Fruit fly (Drosophila melanogaster): ENCODE data around the gene CG4789.

dm6 chrX:16786860-16787415, 13.8 kb upstream of the CG4789 start, which contains the start of the genes CG9609 and Sap30:
- TF ChIP-seq h (optimal IDR thresholded peaks at IDR 0.05) (no peak), CG4282 (GFP tag; optimal IDR thresholded peaks at IDR 0.05) (no peak), pan (optimal IDR thresholded peaks at IDR 0.05) (no peak), pan (GFP tag; optimal IDR thresholded peaks at IDR 0.05 in 1 of 2, IDR thresholded peaks at IDR 0.05 in 1 of 2) (peak in 1 of 2 experiments; percentile 22), D19A (tag; optimal IDR thresholded peaks at IDR 0.05) (no peak), Rfx (GFP tag; IDR thresholded peaks at IDR 0.05) (peak; percentile 13; the same call in 1 of the 2 replicates)

Measured in whole organism, embryonic.